Fruit fly (Drosophila melanogaster) whole organism, embryonic: ENCODE measurements around the gene CG7943.
A peak's percentile ranks its signal among the peaks of the same experiment; 100 is the strongest.

Source experiments
- Awh ChIP-seq: fragments of 200-800 bp; sonication (Bioruptor generic); IDR thresholded peaks from 2 replicates; pipeline ENCODE4, ENCODE4 v1.3.6; 2022; ENCODE audit warnings: missing biosample characterization, missing genetic modification characterization
- Blimp-1 ChIP-seq: fragments of 200-800 bp; sonication (Bioruptor generic); optimal IDR thresholded peaks from 3 replicates; lab custom pipeline; 2018; ENCODE audit warnings: missing biosample characterization, missing genetic modification characterization, mild to moderate bottlenecking, moderate library complexity, missing genetic modification reagents
- CG10462 ChIP-seq: fragments of 200-800 bp; sonication (Bioruptor generic); optimal IDR thresholded peaks from 2 replicates; lab custom pipeline; 2016; ENCODE audit warnings: missing biosample characterization, missing genetic modification characterization
- CG11085 ChIP-seq: fragments of 200-800 bp; sonication (Bioruptor generic); IDR thresholded peaks from 2 replicates; pipeline ENCODE4 v1.3.6; 2022; ENCODE audit warnings: missing biosample characterization, missing genetic modification characterization
- CG11456 ChIP-seq: fragments of 200-800 bp; sonication (Bioruptor generic); IDR thresholded peaks from 3 replicates; pipeline ENCODE4 v1.3.6; 2022; ENCODE audit warnings: missing biosample characterization, missing genetic modification characterization
- CG11696 ChIP-seq: fragments of 200-800 bp; sonication (Bioruptor generic); IDR thresholded peaks from 2 replicates; pipeline ENCODE4 v1.3.6; 2022; ENCODE audit warnings: missing biosample characterization, missing genetic modification characterization
- CG1233 ChIP-seq: fragments of 200-800 bp; sonication (Bioruptor generic); optimal IDR thresholded peaks from 4 replicates; lab custom pipeline; 2018; ENCODE audit warnings: missing biosample characterization, mild to moderate bottlenecking, missing genetic modification characterization
- CG13296 ChIP-seq: fragments of 200-800 bp; sonication (Bioruptor generic); optimal IDR thresholded peaks from 3 replicates; lab custom pipeline; 2018; ENCODE audit warnings: missing biosample characterization, mild to moderate bottlenecking, missing genetic modification characterization
- CG14667 ChIP-seq: fragments of 200-800 bp; sonication (Bioruptor generic); IDR thresholded peaks from 2 replicates; pipeline ENCODE4 v1.3.6; 2022; ENCODE audit warnings: missing biosample characterization, missing genetic modification characterization
- CG1529 ChIP-seq: fragments of 200-800 bp; sonication (Bioruptor generic); optimal IDR thresholded peaks from 3 replicates; lab custom pipeline; 2018; ENCODE audit warnings: missing biosample characterization, missing genetic modification characterization
- CG15479 ChIP-seq: fragments of 200-800 bp; sonication (Bioruptor generic); optimal IDR thresholded peaks from 3 replicates; lab custom pipeline; 2019; ENCODE audit warnings: missing biosample characterization, mild to moderate bottlenecking, missing genetic modification characterization, moderate library complexity
- CG1603 ChIP-seq: fragments of 200-800 bp; sonication (Bioruptor generic); optimal IDR thresholded peaks from 2 replicates; lab custom pipeline; 2019; ENCODE audit warnings: missing biosample characterization, mild to moderate bottlenecking, missing genetic modification characterization, moderate library complexity
- CG16815 ChIP-seq: fragments of 200-800 bp; sonication (Bioruptor generic); optimal IDR thresholded peaks from 3 replicates; lab custom pipeline; 2017; ENCODE audit warnings: missing biosample characterization, mild to moderate bottlenecking, missing genetic modification characterization
- CG17829 ChIP-seq: fragments of 200-800 bp; optimal IDR thresholded peaks from 2 replicates; lab custom pipeline; 2019; ENCODE audit warnings: missing biosample characterization, mild to moderate bottlenecking, missing genetic modification characterization, moderate library complexity
- CG1792 ChIP-seq: fragments of 200-800 bp; sonication (Bioruptor generic); optimal IDR thresholded peaks from 2 replicates; lab custom pipeline; 2016; ENCODE audit warnings: missing biosample characterization, missing genetic modification characterization
- CG3065 ChIP-seq: fragments of 200-800 bp; sonication (Bioruptor generic); optimal IDR thresholded peaks from 2 replicates; lab custom pipeline; 2016; ENCODE audit warnings: missing biosample characterization, missing genetic modification characterization
- CG32532 ChIP-seq: fragments of 200-800 bp; sonication (Bioruptor generic); IDR thresholded peaks from 2 replicates; pipeline ENCODE4 v1.3.6; 2022; ENCODE audit warnings: missing biosample characterization, missing genetic modification characterization
- CG33213 ChIP-seq: fragments of 200-800 bp; sonication (Bioruptor generic); optimal IDR thresholded peaks from 3 replicates; lab custom pipeline; 2016; ENCODE audit warnings: missing biosample characterization, missing genetic modification characterization
- CG4404 ChIP-seq: fragments of 200-800 bp; sonication (Bioruptor generic); IDR thresholded peaks from 2 replicates; pipeline ENCODE4 v1.3.6; 2022; ENCODE audit warnings: missing biosample characterization, missing genetic modification characterization
- CG4820 ChIP-seq: fragments of 200-800 bp; sonication (Bioruptor generic); optimal IDR thresholded peaks from 3 replicates; lab custom pipeline; 2016; ENCODE audit warnings: missing biosample characterization, missing genetic modification characterization
- CG8359 ChIP-seq: fragments of 200-800 bp; sonication (Bioruptor generic); optimal IDR thresholded peaks from 2 replicates; lab custom pipeline; 2017; ENCODE audit warnings: missing biosample characterization, mild to moderate bottlenecking, missing genetic modification characterization, borderline replicate concordance
- CG9437 ChIP-seq: fragments of 200-800 bp; sonication (Bioruptor generic); optimal IDR thresholded peaks from 2 replicates; lab custom pipeline; 2018; ENCODE audit warnings: missing biosample characterization, mild to moderate bottlenecking, missing genetic modification characterization
- CkIIα-i1 ChIP-seq: fragments of 200-800 bp; sonication (Bioruptor generic); IDR thresholded peaks from 2 replicates; pipeline ENCODE4 v1.3.6; 2022; ENCODE audit warnings: missing biosample characterization, missing genetic modification characterization
- Hmx ChIP-seq: fragments of 200-800 bp; sonication (Bioruptor generic); optimal IDR thresholded peaks from 2 replicates; lab custom pipeline; 2016; ENCODE audit warnings: missing biosample characterization, missing genetic modification characterization
- Hr39 ChIP-seq: fragments of >200 bp; optimal IDR thresholded peaks from 2 replicates; lab custom pipeline; 2017
- Jarid2 ChIP-seq: fragments of 200-800 bp; sonication (Bioruptor generic); optimal IDR thresholded peaks from 3 replicates; lab custom pipeline; 2017; ENCODE audit warnings: mild to moderate bottlenecking, missing biosample characterization, missing genetic modification reagents, missing genetic modification characterization
- Max ChIP-seq: fragments of 200-800 bp; sonication (Bioruptor generic); optimal IDR thresholded peaks from 2 replicates; lab custom pipeline; 2016; ENCODE audit warnings: missing biosample characterization, mild to moderate bottlenecking, missing genetic modification characterization
- Scr ChIP-seq: fragments of 200-800 bp; sonication (Bioruptor generic); IDR thresholded peaks from 2 replicates; pipeline ENCODE4 v1.3.6; 2022; ENCODE audit warnings: missing biosample characterization, missing genetic modification characterization; ENCODE audit not compliant: partially characterized antibody
- Sox100B ChIP-seq: fragments of 200-800 bp; sonication (Bioruptor generic); optimal IDR thresholded peaks from 3 replicates; lab custom pipeline; 2018; ENCODE audit warnings: missing biosample characterization, mild to moderate bottlenecking, missing genetic modification characterization
- Stat92E ChIP-seq, 3 experiments: fragments of >200 bp in 2 of 3; fragments of 200-800 bp in 1 of 3; sonication (Bioruptor generic) in 1 of 3; optimal IDR thresholded peaks; 2 replicates each; lab custom pipeline; 2017 to 2019; ENCODE audit warnings: missing biosample characterization in 3 of 3, missing genetic modification characterization in 3 of 3, mild to moderate bottlenecking in 1 of 3, moderate library complexity in 1 of 3
- ase ChIP-seq: fragments of 200-800 bp; sonication (Bioruptor generic); IDR thresholded peaks from 3 replicates; pipeline ENCODE4 v1.3.6; 2022; ENCODE audit warnings: missing biosample characterization, missing genetic modification characterization
- bigmax ChIP-seq: fragments of 200-800 bp; sonication (Bioruptor generic); optimal IDR thresholded peaks from 2 replicates; lab custom pipeline; 2018; ENCODE audit warnings: missing biosample characterization, mild to moderate bottlenecking, missing genetic modification characterization
- bowl ChIP-seq: fragments of 200-800 bp; sonication (Bioruptor generic); IDR thresholded peaks from 2 replicates; pipeline ENCODE4 v1.3.6; 2022; ENCODE audit warnings: missing biosample characterization, missing genetic modification characterization
- bsh ChIP-seq, 2 experiments: fragments of 200-800 bp; sonication (Bioruptor generic); optimal IDR thresholded peaks; 2 replicates each; lab custom pipeline; 2017 to 2018; ENCODE audit warnings: mild to moderate bottlenecking in 2 of 2, missing biosample characterization in 2 of 2, missing genetic modification characterization in 2 of 2, moderate library complexity in 1 of 2
- croc ChIP-seq: fragments of 200-800 bp; sonication (Bioruptor generic); conservative IDR thresholded peaks from 3 replicates; pipeline ENCODE4 v1.3.6; 2022; ENCODE audit warnings: missing biosample characterization, missing genetic modification characterization
- dati ChIP-seq: fragments of 200-800 bp; sonication (Bioruptor generic); IDR thresholded peaks from 2 replicates; pipeline ENCODE4 v1.3.6; 2022; ENCODE audit warnings: missing biosample characterization, missing genetic modification characterization
- dmrt99B ChIP-seq: fragments of 200-800 bp; sonication (Bioruptor generic); optimal IDR thresholded peaks from 2 replicates; lab custom pipeline; 2018; ENCODE audit warnings: missing biosample characterization, mild to moderate bottlenecking, missing genetic modification characterization, moderate library complexity
- dysf ChIP-seq: fragments of 200-800 bp; sonication (Bioruptor generic); IDR thresholded peaks from 3 replicates; pipeline ENCODE4 v1.3.6; 2022; ENCODE audit warnings: missing biosample characterization, missing genetic modification characterization
- eyg ChIP-seq: fragments of 200-800 bp; sonication (Bioruptor generic); optimal IDR thresholded peaks from 3 replicates; lab custom pipeline; 2016; ENCODE audit warnings: missing biosample characterization, missing genetic modification characterization
- fru ChIP-seq: fragments of >200 bp; optimal IDR thresholded peaks from 2 replicates; lab custom pipeline; 2017
- lmd ChIP-seq: fragments of 200-800 bp; sonication (Bioruptor generic); IDR thresholded peaks from 2 replicates; pipeline ENCODE4 v1.3.6; 2022; ENCODE audit warnings: missing biosample characterization, missing genetic modification characterization
- nau ChIP-seq: fragments of 200-800 bp; sonication (Bioruptor generic); optimal IDR thresholded peaks from 3 replicates; lab custom pipeline; 2017; ENCODE audit warnings: missing biosample characterization, mild to moderate bottlenecking, missing genetic modification characterization, missing genetic modification reagents
- odd ChIP-seq: fragments of 200-800 bp; sonication (Bioruptor generic); optimal IDR thresholded peaks from 2 replicates; lab custom pipeline; 2017; ENCODE audit warnings: missing biosample characterization, mild to moderate bottlenecking, missing genetic modification characterization
- p53 ChIP-seq: fragments of 200-800 bp; sonication (Bioruptor generic); optimal IDR thresholded peaks from 2 replicates; lab custom pipeline; 2016; ENCODE audit warnings: missing biosample characterization, missing genetic modification characterization
- schlank ChIP-seq: fragments of 200-800 bp; sonication (Bioruptor generic); optimal IDR thresholded peaks from 2 replicates; lab custom pipeline; 2018; ENCODE audit warnings: missing biosample characterization, mild to moderate bottlenecking, missing genetic modification characterization
- sd ChIP-seq: fragments of 200-800 bp; sonication (Bioruptor generic); optimal IDR thresholded peaks from 3 replicates; lab custom pipeline; 2018; ENCODE audit warnings: missing biosample characterization, mild to moderate bottlenecking, missing genetic modification characterization, moderate library complexity
- sisA ChIP-seq: fragments of 200-800 bp; sonication (Bioruptor generic); IDR thresholded peaks from 2 replicates; pipeline ENCODE4 v1.3.6; 2022; ENCODE audit warnings: missing biosample characterization, missing genetic modification characterization
- tin ChIP-seq: fragments of 200-800 bp; sonication (Bioruptor generic); optimal IDR thresholded peaks from 3 replicates; lab custom pipeline; 2016; ENCODE audit warnings: missing biosample characterization, missing genetic modification characterization
- unpg ChIP-seq: fragments of 200-800 bp; sonication (Bioruptor generic); optimal IDR thresholded peaks from 3 replicates; lab custom pipeline; 2018; ENCODE audit warnings: missing biosample characterization, mild to moderate bottlenecking, missing genetic modification characterization, moderate library complexity
- wek ChIP-seq: fragments of 200-800 bp; sonication (Bioruptor generic); optimal IDR thresholded peaks from 3 replicates; lab custom pipeline; 2018; ENCODE audit warnings: missing biosample characterization, mild to moderate bottlenecking, missing genetic modification characterization, moderate library complexity

Gene CG7943

DNA sequence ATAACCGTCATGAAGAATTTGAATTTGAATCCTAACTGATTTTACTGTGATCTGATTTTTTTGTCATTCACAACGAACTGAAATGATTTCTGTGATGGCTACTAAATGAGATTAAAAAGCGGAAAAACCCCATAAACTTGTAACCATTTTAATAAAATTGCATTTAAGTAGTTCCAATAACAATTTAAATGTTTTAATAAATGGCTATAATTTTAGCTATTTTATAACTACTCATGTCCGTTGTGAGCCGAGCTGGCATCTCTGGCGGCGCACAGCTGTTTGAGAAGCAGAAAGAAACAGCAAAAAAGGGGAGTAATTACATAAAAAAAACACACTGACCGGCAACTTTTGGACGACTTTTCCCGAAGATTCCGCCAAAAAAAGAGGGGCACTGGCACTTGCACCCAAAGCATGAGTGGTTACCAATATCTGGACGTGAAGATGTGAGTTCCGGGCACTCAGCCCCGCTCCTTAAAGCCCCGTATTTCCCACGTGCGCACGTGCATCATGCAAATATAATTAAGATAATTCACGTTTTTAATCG lies 10.4 kb downstream of the CG7943 start, which contains the start of the genes CG7950 and Rpp14a (continued):
- TF ChIP-seq CG10462 (GFP tag; lab: Kevin White, UChicago) (peak; percentile 48), bowl (GFP tag; lab: Robert Waterston, UW) (0 out of 2 replicates have a peak, but pooled peaks have one; percentile 37), Scr (peak; percentile 23; the same call in 1 of the 2 replicates), CG1529 (GFP tag; lab: Kevin White, UChicago) (peak; percentile 12), Hr39 (no peak), dati (GFP tag; lab: Robert Waterston, UW) (no peak), CG4404 (GFP tag; lab: Robert Waterston, UW) (peak; percentile 72), schlank (peak; percentile 58), CG33213 (GFP tag; lab: Kevin White, UChicago) (peak; percentile 69), sd (tag; lab: Kevin White, UChicago) (peak; percentile 15), ase (GFP tag; lab: Robert Waterston, UW) (peak; percentile 64; the same call in 2 of the 3 replicates), croc (no peak; the same call in 1 of the 3 replicates), lmd (GFP tag; lab: Robert Waterston, UW) (peak; percentile 76), CG11085 (peak; percentile 68), unpg (peak; percentile 84), Hmx (GFP tag; lab: Kevin White, UChicago) (peak; percentile 67), CG11696 (GFP tag; lab: Robert Waterston, UW) (peak; percentile 40; the same call in 1 of the 2 replicates), CG1233 (GFP tag; lab: Kevin White, UChicago) (peak; percentile 63), CG16815 (GFP tag; lab: Kevin White, UChicago) (peak; percentile 44), CG15479 (no peak), CG4820 (GFP tag; lab: Kevin White, UChicago) (no peak), tin (GFP tag; lab: Kevin White, UChicago) (peak; percentile 77), nau (GFP tag; lab: Kevin White, UChicago) (peak; percentile 36), CG17829 (peak; percentile 83), CG14667 (GFP tag; lab: Robert Waterston, UW) (peak; percentile 44), CkIIα-i1 (GFP tag; lab: Robert Waterston, UW) (no peak), dysf (GFP tag; lab: Robert Waterston, UW) (peak; percentile 77), CG32532 (GFP tag; lab: Robert Waterston, UW) (peak; percentile 86), fru (no peak), CG1603 (tag; lab: Kevin White, UChicago) (peak; percentile 89), CG8359 (GFP tag; lab: Kevin White, UChicago) (no peak), bsh (GFP tag; optimal IDR thresholded peaks at IDR 0.05; lab: Kevin White, UChicago) (peak; percentile 70 to 83), Stat92E (GFP tag; optimal IDR thresholded peaks at IDR 0.05; lab: Kevin White, UChicago) (no peak), p53 (GFP tag; lab: Kevin White, UChicago) (no peak), sisA (GFP tag; lab: Robert Waterston, UW) (peak; percentile 72), CG13296 (GFP tag; lab: Kevin White, UChicago) (peak; percentile 62), bigmax (no peak), wek (GFP tag; lab: Kevin White, UChicago) (no peak), Blimp-1 (GFP tag; lab: Kevin White, UChicago) (peak; percentile 65), Max (peak; percentile 75), dmrt99B (tag; lab: Kevin White, UChicago) (peak; percentile 60), eyg (GFP tag; lab: Kevin White, UChicago) (peak; percentile 57), Sox100B (no peak), CG3065 (GFP tag; lab: Kevin White, UChicago) (no peak), CG11456 (GFP tag; lab: Robert Waterston, UW) (peak; percentile 73; the same call in 2 of the 3 replicates), Jarid2 (GFP tag; lab: Kevin White, UChicago) (no peak), Awh (GFP tag; lab: Robert Waterston, UW) (peak; percentile 37; the same call in 1 of the 2 replicates), odd (GFP tag; lab: Kevin White, UChicago) (peak; percentile 54), CG1792 (GFP tag; lab: Kevin White, UChicago) (peak; percentile 73), CG9437 (peak; percentile 42)
